ENCODE assay signal across 6 worm cellular contexts in the genomic region with DNA sequence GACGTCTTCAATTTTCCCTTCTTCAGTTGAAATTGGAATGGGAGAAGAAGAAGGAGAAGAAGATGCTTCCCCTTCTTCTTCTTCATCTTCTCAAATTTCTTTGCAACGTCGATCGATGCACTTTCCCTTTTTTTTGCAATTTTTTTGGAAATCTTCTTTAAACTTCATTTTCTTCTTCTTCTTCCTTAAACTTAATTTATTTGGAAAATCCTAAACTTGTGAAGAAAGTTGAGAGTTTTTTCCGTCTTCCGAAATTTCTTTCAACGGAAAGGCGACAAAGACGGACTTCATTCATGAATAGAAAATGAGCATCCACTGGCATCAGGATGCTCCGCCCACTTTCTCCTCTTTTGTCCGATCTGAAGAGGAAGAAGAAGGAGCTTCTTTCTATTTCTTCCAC.
TF ChIP-seq lines count a peak whose summit lies in the region.

No protein-coding gene starts in this region.

TF ChIP-seq in whole organism, L1 larva, 84 proteins besides CTCF, POLR2A, EP300 and RAD21:
- TF ChIP-seq lir-3 (tag; optimal IDR thresholded peaks at IDR 0.05; lab: Kevin White, UChicago; ENCODE audit: poor library complexity) (no peak), elt-2 (tag; optimal IDR thresholded peaks at IDR 0.05; lab: Kevin White, UChicago) (no peak), tbx-2 (tag; optimal IDR thresholded peaks at IDR 0.05; lab: Kevin White, UChicago) (peak; percentile 7), lin-14 (GFP tag; optimal IDR thresholded peaks at IDR 0.05; lab: Kevin White, UChicago) (peak; percentile 75), fkh-10 (GFP tag; optimal IDR thresholded peaks at IDR 0.05; lab: Kevin White, UChicago) (peak; percentile 89)
TF ChIP-seq in whole organism, L1 larva: peak in this region for 3.

TF ChIP-seq in whole organism, L2 larva, 48 proteins besides CTCF, POLR2A, EP300 and RAD21:
- TF ChIP-seq elt-1 (tag; optimal IDR thresholded peaks at IDR 0.05; lab: Kevin White, UChicago) (no peak), sma-9 (GFP tag; optimal IDR thresholded peaks at IDR 0.05; lab: Kevin White, UChicago) (no peak), sma-9 (tag; optimal IDR thresholded peaks at IDR 0.05; lab: Kevin White, UChicago) (no peak), unc-55 (GFP tag; optimal IDR thresholded peaks at IDR 0.05; lab: Kevin White, UChicago) (peak; percentile 48), lin-39 (tag; optimal IDR thresholded peaks at IDR 0.05; lab: Kevin White, UChicago) (no peak), alr-1 (tag; optimal IDR thresholded peaks at IDR 0.05; lab: Kevin White, UChicago) (no peak), unc-62 (GFP tag; optimal IDR thresholded peaks at IDR 0.05; lab: Kevin White, UChicago) (no peak)

TF ChIP-seq in whole organism, L3 larva, 47 proteins besides CTCF, POLR2A, EP300 and RAD21:
- TF ChIP-seq hmg-11 (tag; optimal IDR thresholded peaks at IDR 0.05; lab: Kevin White, UChicago) (no peak), mdl-1 (tag; optimal IDR thresholded peaks at IDR 0.05; lab: Kevin White, UChicago) (no peak), fkh-10 (GFP tag; optimal IDR thresholded peaks at IDR 0.05; lab: Kevin White, UChicago) (peak; percentile 96), aly-2 (tag; optimal IDR thresholded peaks at IDR 0.05; lab: Kevin White, UChicago) (no peak), ZK546.5 (tag; optimal IDR thresholded peaks at IDR 0.05; lab: Kevin White, UChicago) (no peak), nhr-25 (tag; optimal IDR thresholded peaks at IDR 0.05; lab: Kevin White, UChicago) (no peak)

TF ChIP-seq in whole organism, L4 larva, 104 proteins besides CTCF, POLR2A, EP300 and RAD21:
- TF ChIP-seq saeg-2 (GFP tag; IDR thresholded peaks at IDR 0.05; lab: Robert Waterston, UW) = no peak
- TF ChIP-seq arid-1 (GFP tag; conservative IDR thresholded peaks at IDR 0.05; lab: Robert Waterston, UW) = no peak
- no peak for TF ChIP-seq daf-8 (GFP tag; IDR thresholded peaks at IDR 0.05; lab: Robert Waterston, UW)
- no peak for TF ChIP-seq ceh-28 (tag; optimal IDR thresholded peaks at IDR 0.05; lab: Kevin White, UChicago)
- no peak for TF ChIP-seq mep-1 (tag; optimal IDR thresholded peaks at IDR 0.05; lab: Kevin White, UChicago)
- no peak for TF ChIP-seq php-3 (GFP tag; IDR thresholded peaks at IDR 0.05; lab: Robert Waterston, UW)
- no peak for TF ChIP-seq spr-1 (tag; optimal IDR thresholded peaks at IDR 0.05; lab: Kevin White, UChicago)
- no peak for TF ChIP-seq nhr-10 (tag; optimal IDR thresholded peaks at IDR 0.05; lab: Kevin White, UChicago)
- TF ChIP-seq nhr-28 (tag; optimal IDR thresholded peaks at IDR 0.05; lab: Kevin White, UChicago) = no peak
- no peak for TF ChIP-seq madf-5 (GFP tag; IDR thresholded peaks at IDR 0.05; lab: Robert Waterston, UW)
- peak; percentile 73 for TF ChIP-seq ces-1 (GFP tag; optimal IDR thresholded peaks at IDR 0.05; lab: Kevin White, UChicago)
- no peak for TF ChIP-seq T20F7.1 (GFP tag; optimal IDR thresholded peaks at IDR 0.05; lab: Kevin White, UChicago)
- TF ChIP-seq lin-39 (tag; optimal IDR thresholded peaks at IDR 0.05; lab: Kevin White, UChicago) = no peak
- peak; percentile 50 for TF ChIP-seq fkh-10 (GFP tag; optimal IDR thresholded peaks at IDR 0.05; lab: Kevin White, UChicago)
- no peak for TF ChIP-seq zip-2 (tag; optimal IDR thresholded peaks at IDR 0.05; lab: Kevin White, UChicago)
- no peak for TF ChIP-seq nhr-77 (tag; optimal IDR thresholded peaks at IDR 0.05; lab: Kevin White, UChicago)

TF ChIP-seq in whole organism, late embryonic, 69 proteins besides CTCF, POLR2A, EP300 and RAD21:
- peak; percentile 13 for TF ChIP-seq ceh-31 (tag; optimal IDR thresholded peaks at IDR 0.05; lab: Kevin White, UChicago)
- peak; percentile 79 for TF ChIP-seq unc-42 (tag; optimal IDR thresholded peaks at IDR 0.05; lab: Kevin White, UChicago)
- no peak for TF ChIP-seq ceh-18 (tag; optimal IDR thresholded peaks at IDR 0.05; lab: Kevin White, UChicago)
TF ChIP-seq in whole organism, late embryonic: peak in this region for 2.

TF ChIP-seq in whole organism, mixed stage, embryonic, 35 proteins besides CTCF, POLR2A, EP300 and RAD21:
- TF ChIP-seq nhr-2 (tag; optimal IDR thresholded peaks at IDR 0.05; lab: Kevin White, UChicago) = no peak
- peak; percentile 77 for TF ChIP-seq ces-1 (GFP tag; optimal IDR thresholded peaks at IDR 0.05; lab: Kevin White, UChicago)
TF ChIP-seq in whole organism, mixed stage, embryonic: peak in this region for 1.
